Worm (Caenorhabditis elegans): ENCODE results near the gene T08G5.1.

- TF ChIP-seq tbx-11 (GFP tag; IDR thresholded peaks at IDR 0.05) (no peak), ama-1 (optimal IDR thresholded peaks at IDR 0.05) (no peak), flt-1 (GFP tag; IDR thresholded peaks at IDR 0.05) (no peak)
These were observed 39.0 kb downstream of the T08G5.1 start, which contains the start of gene F58D12.3 for ce11 chrV:14057540-14057939.

All from whole organism, early embryonic.